Fruit fly (Drosophila melanogaster) whole organism, embryonic: ENCODE data around the gene CG33483.
A peak's percentile ranks its signal among the peaks of the same experiment; 100 is the strongest.

ENCODE experiments used
- Ada2b ChIP-seq: fragments of 200-800 bp; sonication (Bioruptor generic); IDR thresholded peaks from 2 replicates; pipeline ENCODE4 v1.3.6; 2022; ENCODE audit warnings: missing biosample characterization, missing genetic modification characterization
- Asciz ChIP-seq: fragments of 200-800 bp; sonication (Bioruptor generic); optimal IDR thresholded peaks from 2 replicates; lab custom pipeline; 2017; ENCODE audit warnings: missing biosample characterization, mild to moderate bottlenecking, missing genetic modification characterization, missing genetic modification reagents
- BEAF-32 ChIP-seq: fragments of 200-800 bp; sonication (Bioruptor generic); optimal IDR thresholded peaks from 3 replicates; lab custom pipeline; 2017; ENCODE audit warnings: missing biosample characterization, missing genetic modification characterization, mild to moderate bottlenecking, moderate library complexity, missing genetic modification reagents
- Bgb ChIP-seq: fragments of 200-800 bp; sonication (Bioruptor generic); IDR thresholded peaks from 2 replicates; pipeline ENCODE4 v1.3.6; 2022; ENCODE audit warnings: missing biosample characterization, missing genetic modification characterization; ENCODE audit not compliant: partially characterized antibody
- CG12236 ChIP-seq: fragments of 200-800 bp; sonication (Bioruptor generic); optimal IDR thresholded peaks from 2 replicates; lab custom pipeline; 2016; ENCODE audit warnings: missing biosample characterization, missing genetic modification characterization
- CG12659 ChIP-seq: fragments of 200-800 bp; sonication (Bioruptor generic); optimal IDR thresholded peaks from 3 replicates; lab custom pipeline; 2017; ENCODE audit warnings: mild to moderate bottlenecking, missing biosample characterization, missing genetic modification reagents, missing genetic modification characterization
- CG13287 ChIP-seq: fragments of 200-800 bp; sonication (Bioruptor generic); IDR thresholded peaks from 2 replicates; pipeline ENCODE4 v1.3.6; 2022; ENCODE audit warnings: missing biosample characterization, missing genetic modification characterization; ENCODE audit not compliant: partially characterized antibody
- CG14667 ChIP-seq: fragments of 200-800 bp; sonication (Bioruptor generic); IDR thresholded peaks from 2 replicates; pipeline ENCODE4 v1.3.6; 2022; ENCODE audit warnings: missing biosample characterization, missing genetic modification characterization
- CG14860 ChIP-seq: fragments of 200-800 bp; sonication (Bioruptor generic); IDR thresholded peaks from 3 replicates; pipeline ENCODE4 v1.3.6; 2022; ENCODE audit warnings: missing biosample characterization, missing genetic modification characterization; ENCODE audit not compliant: partially characterized antibody
- CG16813 ChIP-seq: fragments of 200-800 bp; sonication (Bioruptor generic); IDR thresholded peaks from 3 replicates; pipeline ENCODE4 v1.3.6; 2022; ENCODE audit warnings: missing biosample characterization, missing genetic modification characterization; ENCODE audit not compliant: partially characterized antibody
- CG17385 ChIP-seq: fragments of 200-800 bp; sonication (Bioruptor generic); optimal IDR thresholded peaks from 3 replicates; lab custom pipeline; 2018; ENCODE audit warnings: missing biosample characterization, mild to moderate bottlenecking, missing genetic modification characterization
- CG17568 ChIP-seq: fragments of 200-800 bp; sonication (Bioruptor generic); optimal IDR thresholded peaks from 2 replicates; lab custom pipeline; 2018; ENCODE audit warnings: missing biosample characterization, mild to moderate bottlenecking, missing genetic modification characterization, moderate library complexity
- CG2199 ChIP-seq: fragments of 200-800 bp; sonication (Bioruptor generic); IDR thresholded peaks from 3 replicates; pipeline ENCODE4 v1.3.6; 2022; ENCODE audit warnings: missing biosample characterization, missing genetic modification characterization
- CG34422 ChIP-seq: fragments of 200-800 bp; sonication (Bioruptor generic); IDR thresholded peaks from 3 replicates; pipeline ENCODE4 v1.3.6; 2022; ENCODE audit warnings: missing biosample characterization, missing genetic modification characterization
- CG6683 ChIP-seq: fragments of 200-800 bp; sonication (Bioruptor generic); optimal IDR thresholded peaks from 2 replicates; lab custom pipeline; 2017; ENCODE audit warnings: missing biosample characterization, mild to moderate bottlenecking, missing genetic modification characterization, missing genetic modification reagents
- CG6689 ChIP-seq: fragments of 200-800 bp; sonication (Bioruptor generic); IDR thresholded peaks from 2 replicates; pipeline ENCODE4 v1.3.6; 2022; ENCODE audit warnings: missing biosample characterization, missing genetic modification characterization
- CG7987 ChIP-seq: fragments of 200-800 bp; sonication (Bioruptor generic); optimal IDR thresholded peaks from 2 replicates; lab custom pipeline; 2018; ENCODE audit warnings: missing biosample characterization, mild to moderate bottlenecking, missing genetic modification characterization, moderate library complexity
- CG9876 ChIP-seq: fragments of 200-800 bp; sonication (Bioruptor generic); optimal IDR thresholded peaks from 2 replicates; lab custom pipeline; 2016; ENCODE audit warnings: missing biosample characterization, missing genetic modification characterization
- CTCF ChIP-seq: fragments of 200-800 bp; sonication (Bioruptor generic); optimal IDR thresholded peaks from 2 replicates; lab custom pipeline; 2017; ENCODE audit warnings: missing biosample characterization, mild to moderate bottlenecking, missing genetic modification characterization, moderate library complexity
- CoRest ChIP-seq: fragments of 200-800 bp; sonication (Bioruptor generic); optimal IDR thresholded peaks from 3 replicates; lab custom pipeline; 2018; ENCODE audit warnings: missing biosample characterization, mild to moderate bottlenecking, missing genetic modification characterization, moderate library complexity
- Dip2 ChIP-seq: fragments of 200-800 bp; sonication (Bioruptor generic); IDR thresholded peaks from 2 replicates; pipeline ENCODE4 v1.3.6; 2022; ENCODE audit warnings: missing biosample characterization, missing genetic modification characterization
- Dll ChIP-seq: fragments of 200-800 bp; sonication (Bioruptor generic); IDR thresholded peaks from 4 replicates; pipeline ENCODE4 v1.3.6; 2022; ENCODE audit warnings: missing biosample characterization, missing genetic modification characterization; ENCODE audit not compliant: partially characterized antibody
- Drgx ChIP-seq: fragments of 200-800 bp; sonication (Bioruptor generic); IDR thresholded peaks from 2 replicates; pipeline ENCODE4 v1.3.6; 2022; ENCODE audit warnings: missing biosample characterization, missing genetic modification characterization
- Ets97D ChIP-seq: fragments of 200-800 bp; sonication (Bioruptor generic); optimal IDR thresholded peaks from 3 replicates; lab custom pipeline; 2016; ENCODE audit warnings: missing biosample characterization, missing genetic modification characterization
- Hr39 ChIP-seq: fragments of >200 bp; optimal IDR thresholded peaks from 2 replicates; lab custom pipeline; 2017
- Kr ChIP-seq: fragments of 200-800 bp; sonication (Bioruptor generic); optimal IDR thresholded peaks from 2 replicates; lab custom pipeline; 2017; ENCODE audit warnings: missing biosample characterization, mild to moderate bottlenecking, missing genetic modification characterization
- MBD-R2 ChIP-seq: fragments of 200-800 bp; sonication (Bioruptor generic); IDR thresholded peaks from 2 replicates; pipeline ENCODE4 v1.3.6; 2022; ENCODE audit warnings: missing biosample characterization, missing genetic modification characterization
- MTF-1 ChIP-seq: fragments of 200-800 bp; sonication (Bioruptor generic); optimal IDR thresholded peaks from 2 replicates; lab custom pipeline; 2018; ENCODE audit warnings: missing biosample characterization, mild to moderate bottlenecking, missing genetic modification characterization, borderline replicate concordance
- Pdp1 ChIP-seq, 2 experiments: fragments of 200-800 bp; sonication (Bioruptor generic); optimal IDR thresholded peaks; 3 replicates each; lab custom pipeline; 2016; ENCODE audit warnings: missing biosample characterization in 2 of 2, missing genetic modification characterization in 2 of 2, mild to moderate bottlenecking in 1 of 2, moderate library complexity in 1 of 2
- Sox102F ChIP-seq: fragments of 200-800 bp; sonication (Bioruptor generic); optimal IDR thresholded peaks from 2 replicates; lab custom pipeline; 2018; ENCODE audit warnings: missing biosample characterization, mild to moderate bottlenecking, missing genetic modification characterization, moderate library complexity
- Spps ChIP-seq: fragments of 200-800 bp; sonication (Bioruptor generic); optimal IDR thresholded peaks from 2 replicates; lab custom pipeline; 2018; ENCODE audit warnings: missing biosample characterization, mild to moderate bottlenecking, missing genetic modification characterization
- Taf1 ChIP-seq: fragments of 200-800 bp; sonication (Bioruptor generic); IDR thresholded peaks from 2 replicates; pipeline ENCODE4 v1.3.6; 2022; ENCODE audit warnings: missing biosample characterization, missing genetic modification characterization
- al ChIP-seq: fragments of 200-800 bp; sonication (Bioruptor generic); IDR thresholded peaks from 2 replicates; pipeline ENCODE4 v1.3.6; 2022; ENCODE audit warnings: missing biosample characterization, missing genetic modification characterization
- croc ChIP-seq: fragments of 200-800 bp; sonication (Bioruptor generic); conservative IDR thresholded peaks from 3 replicates; pipeline ENCODE4 v1.3.6; 2022; ENCODE audit warnings: missing biosample characterization, missing genetic modification characterization
- dpn ChIP-seq, 2 experiments: fragments of 200-800 bp; sonication (Bioruptor generic); optimal IDR thresholded peaks; 3 replicates each; lab custom pipeline; 2016; ENCODE audit warnings: missing biosample characterization in 2 of 2, missing genetic modification characterization in 2 of 2
- en ChIP-seq: fragments of 200-800 bp; sonication (Bioruptor generic); optimal IDR thresholded peaks from 2 replicates; lab custom pipeline; 2016; ENCODE audit warnings: missing biosample characterization, missing genetic modification characterization
- eve ChIP-seq, 2 experiments: fragments of >200 bp; optimal IDR thresholded peaks; 2 replicates each; lab custom pipeline; 2017; ENCODE audit warnings: missing biosample characterization in 2 of 2, missing genetic modification characterization in 2 of 2
- gem ChIP-seq: fragments of 200-800 bp; sonication (Bioruptor generic); optimal IDR thresholded peaks from 2 replicates; lab custom pipeline; 2019; ENCODE audit warnings: missing biosample characterization, mild to moderate bottlenecking, missing genetic modification characterization, moderate library complexity
- lola ChIP-seq, 3 experiments: fragments of >200 bp in 2 of 3; fragments of 200-800 bp in 1 of 3; sonication (Bioruptor generic) in 1 of 3; optimal IDR thresholded peaks; 2 replicates each; lab custom pipeline; 2017 to 2019; ENCODE audit warnings: missing biosample characterization in 3 of 3, missing genetic modification characterization in 3 of 3, mild to moderate bottlenecking in 1 of 3, moderate library complexity in 1 of 3
- nmo ChIP-seq: fragments of 200-800 bp; sonication (Bioruptor generic); optimal IDR thresholded peaks from 2 replicates; lab custom pipeline; 2018; ENCODE audit warnings: missing biosample characterization, mild to moderate bottlenecking, missing genetic modification characterization, moderate library complexity
- odd ChIP-seq: fragments of 200-800 bp; sonication (Bioruptor generic); optimal IDR thresholded peaks from 2 replicates; lab custom pipeline; 2017; ENCODE audit warnings: missing biosample characterization, mild to moderate bottlenecking, missing genetic modification characterization
- pita ChIP-seq: fragments of 200-800 bp; sonication (Bioruptor generic); optimal IDR thresholded peaks from 2 replicates; lab custom pipeline; 2017; ENCODE audit warnings: missing biosample characterization, mild to moderate bottlenecking, missing genetic modification characterization
- pzg ChIP-seq: fragments of 200-800 bp; sonication (Bioruptor generic); optimal IDR thresholded peaks from 3 replicates; lab custom pipeline; 2018; ENCODE audit warnings: missing biosample characterization, mild to moderate bottlenecking, missing genetic modification characterization, moderate library complexity
- sens ChIP-seq: fragments of 200-800 bp; sonication (Bioruptor generic); peaks from one replicate; lab custom pipeline; 2016; ENCODE audit warnings: missing biosample characterization, missing genetic modification characterization
- slp2 ChIP-seq: fragments of 200-800 bp; sonication (Bioruptor generic); optimal IDR thresholded peaks from 2 replicates; lab custom pipeline; 2016; ENCODE audit warnings: missing biosample characterization, missing genetic modification characterization
- stwl ChIP-seq: fragments of 200-800 bp; sonication (Bioruptor generic); optimal IDR thresholded peaks from 3 replicates; lab custom pipeline; 2018; ENCODE audit warnings: missing biosample characterization, mild to moderate bottlenecking, missing genetic modification characterization, moderate library complexity
- unpg ChIP-seq: fragments of 200-800 bp; sonication (Bioruptor generic); optimal IDR thresholded peaks from 3 replicates; lab custom pipeline; 2018; ENCODE audit warnings: missing biosample characterization, mild to moderate bottlenecking, missing genetic modification characterization, moderate library complexity
- vvl ChIP-seq: fragments of 200-800 bp; sonication (Bioruptor generic); IDR thresholded peaks from 2 replicates; pipeline ENCODE4 v1.3.6; 2022; ENCODE audit warnings: missing biosample characterization, missing genetic modification characterization
- z ChIP-seq: fragments of 200-800 bp; sonication (Bioruptor generic); IDR thresholded peaks from 3 replicates; pipeline ENCODE4 v1.3.6; 2022; ENCODE audit warnings: missing biosample characterization, missing genetic modification characterization
- zen2 ChIP-seq: fragments of 200-800 bp; sonication (Bioruptor generic); IDR thresholded peaks from 3 replicates; pipeline ENCODE4 v1.3.6; 2022; ENCODE audit warnings: missing biosample characterization, missing genetic modification characterization; ENCODE audit not compliant: partially characterized antibody

CG33483 gene

dm6 chr3R:30870317-30870878, 31.6 kb downstream of the CG33483 start (continued):
- TF ChIP-seq lola (GFP tag; optimal IDR thresholded peaks at IDR 0.05; lab: Kevin White, UChicago) (no peak), Ets97D (GFP tag; lab: Kevin White, UChicago) (peak; percentile 8), Kr (no peak), pzg (GFP tag; lab: Kevin White, UChicago) (no peak), Hr39 (lab: Kevin White, UChicago) (no peak), MBD-R2 (peak; percentile 11; the same call in 1 of the 2 replicates), Pdp1 (GFP tag; optimal IDR thresholded peaks at IDR 0.05; lab: Kevin White, UChicago) (peak in 1 of 2 experiments; percentile 1), Dll (no peak), Sox102F (GFP tag; lab: Kevin White, UChicago) (no peak), CG12659 (GFP tag; lab: Kevin White, UChicago) (no peak), pita (GFP tag; lab: Kevin White, UChicago) (peak; percentile 69), CG34422 (GFP tag; lab: Robert Waterston, UW) (no peak), CG6683 (GFP tag; lab: Kevin White, UChicago) (no peak), Bgb (peak; percentile 24; the same call in 1 of the 2 replicates), zen2 (no peak), CoRest (tag; lab: Kevin White, UChicago) (no peak), CG16813 (GFP tag; lab: Robert Waterston, UW) (no peak), Asciz (no peak), CG9876 (GFP tag; lab: Kevin White, UChicago) (no peak), CG2199 (GFP tag; lab: Robert Waterston, UW) (peak; percentile 71; the same call in 2 of the 3 replicates), CG17568 (GFP tag; lab: Kevin White, UChicago) (no peak), slp2 (GFP tag; lab: Kevin White, UChicago) (no peak), odd (GFP tag; lab: Kevin White, UChicago) (no peak), CG6689 (GFP tag; lab: Robert Waterston, UW) (no peak), CG14667 (GFP tag; lab: Robert Waterston, UW) (no peak), CG7987 (no peak), CG14860 (GFP tag; lab: Robert Waterston, UW) (no peak), Drgx (no peak), unpg (GFP tag; lab: Kevin White, UChicago) (no peak), CG13287 (GFP tag; lab: Robert Waterston, UW) (peak; percentile 19; the same call in 1 of the 2 replicates), z (GFP tag; lab: Robert Waterston, UW) (no peak), CG17385 (GFP tag; lab: Kevin White, UChicago) (no peak), BEAF-32 (no peak), nmo (GFP tag; lab: Kevin White, UChicago) (peak; percentile 24), Ada2b (GFP tag; lab: Robert Waterston, UW) (peak; percentile 16; the same call in 1 of the 2 replicates), al (GFP tag; lab: Robert Waterston, UW) (no peak), stwl (peak; percentile 53), en (GFP tag; lab: Kevin White, UChicago) (no peak), dpn (GFP tag; optimal IDR thresholded peaks at IDR 0.05; lab: Kevin White, UChicago) (peak in 1 of 2 experiments; percentile 3), Spps (no peak), Taf1 (GFP tag; lab: Robert Waterston, UW) (no peak), eve (GFP tag; optimal IDR thresholded peaks at IDR 0.05; lab: Kevin White, UChicago) (no peak), vvl (GFP tag; lab: Robert Waterston, UW) (peak; percentile 20; the same call in 1 of the 2 replicates), sens (GFP tag; lab: Kevin White, UChicago) (peak; percentile 49), gem (tag; lab: Kevin White, UChicago) (peak; percentile 15), MTF-1 (GFP tag; lab: Kevin White, UChicago) (no peak), CG12236 (GFP tag; lab: Kevin White, UChicago) (no peak), Dip2 (no peak), croc (no peak), CTCF (GFP tag; lab: Kevin White, UChicago) (peak; percentile 94)
